Fruit fly (Drosophila melanogaster): ENCODE data around the gene Ir67c.

DNA sequence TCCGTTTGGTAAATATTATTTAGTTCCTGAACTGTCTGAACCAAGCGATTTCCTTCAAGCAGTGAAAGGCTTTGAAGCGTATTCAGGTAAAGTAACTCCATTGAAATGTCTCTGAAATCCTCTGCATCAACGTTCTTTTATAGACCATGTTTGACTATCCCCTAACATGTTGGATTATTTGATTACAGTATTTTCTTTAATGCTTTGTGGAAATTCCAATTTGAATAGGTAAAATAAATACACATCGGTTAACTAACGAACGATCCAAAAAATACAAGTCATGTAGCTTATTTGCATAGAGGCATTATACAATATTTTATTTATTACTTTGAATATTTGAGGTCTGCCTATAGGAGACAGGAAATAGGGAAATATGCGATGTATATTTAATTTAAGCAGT, 2.0 kb downstream of the Ir67c start, which contains the start of gene Ir67b:
- TF ChIP-seq pan (optimal IDR thresholded peaks at IDR 0.05) = no peak
- no peak for TF ChIP-seq CG8478 (optimal IDR thresholded peaks at IDR 0.05)

Measured in whole organism.